Fruit fly (Drosophila melanogaster) whole organism, embryonic: ENCODE measurements around the gene CG12948.

Experiments used
- CG11093 ChIP-seq: fragments of 200-800 bp; sonication (Bioruptor generic); IDR thresholded peaks from 3 replicates; pipeline ENCODE4 v1.3.6; 2022; ENCODE audit warnings: missing biosample characterization, missing genetic modification characterization
- CG11696 ChIP-seq: fragments of 200-800 bp; sonication (Bioruptor generic); IDR thresholded peaks from 2 replicates; pipeline ENCODE4 v1.3.6; 2022; ENCODE audit warnings: missing biosample characterization, missing genetic modification characterization
- CG13624 ChIP-seq: fragments of 200-800 bp; sonication (Bioruptor generic); optimal IDR thresholded peaks from 2 replicates; lab custom pipeline; 2016; ENCODE audit warnings: missing biosample characterization, missing genetic modification characterization
- CG15479 ChIP-seq: fragments of 200-800 bp; sonication (Bioruptor generic); optimal IDR thresholded peaks from 3 replicates; lab custom pipeline; 2019; ENCODE audit warnings: missing biosample characterization, mild to moderate bottlenecking, missing genetic modification characterization, moderate library complexity
- CG15696 ChIP-seq: fragments of 200-800 bp; sonication (Bioruptor generic); optimal IDR thresholded peaks from 2 replicates; lab custom pipeline; 2019; ENCODE audit warnings: missing biosample characterization, mild to moderate bottlenecking, missing genetic modification characterization, moderate library complexity
- CG17829 ChIP-seq: fragments of 200-800 bp; optimal IDR thresholded peaks from 2 replicates; lab custom pipeline; 2019; ENCODE audit warnings: missing biosample characterization, mild to moderate bottlenecking, missing genetic modification characterization, moderate library complexity
- CG2712 ChIP-seq: fragments of 200-800 bp; optimal IDR thresholded peaks from 3 replicates; lab custom pipeline; 2019; ENCODE audit warnings: missing biosample characterization, mild to moderate bottlenecking, missing genetic modification characterization, moderate library complexity
- CG2889 ChIP-seq: fragments of 200-800 bp; sonication (Bioruptor generic); IDR thresholded peaks from 3 replicates; pipeline ENCODE4 v1.3.6; 2022; ENCODE audit warnings: missing biosample characterization, missing genetic modification characterization
- CG30431 ChIP-seq: fragments of 200-800 bp; sonication (Bioruptor generic); optimal IDR thresholded peaks from 2 replicates; lab custom pipeline; 2017; ENCODE audit warnings: missing biosample characterization, missing genetic modification characterization
- CG33213 ChIP-seq: fragments of 200-800 bp; sonication (Bioruptor generic); optimal IDR thresholded peaks from 3 replicates; lab custom pipeline; 2016; ENCODE audit warnings: missing biosample characterization, missing genetic modification characterization
- CG3995 ChIP-seq: fragments of 200-800 bp; sonication (Bioruptor generic); optimal IDR thresholded peaks from 3 replicates; lab custom pipeline; 2016; ENCODE audit warnings: missing biosample characterization, missing genetic modification characterization
- CG6175 ChIP-seq: fragments of 200-800 bp; sonication (Bioruptor generic); IDR thresholded peaks from 3 replicates; pipeline ENCODE4 v1.3.6; 2022; ENCODE audit warnings: missing biosample characterization, missing genetic modification characterization
- CG6254 ChIP-seq: fragments of 200-800 bp; sonication (Bioruptor generic); optimal IDR thresholded peaks from 3 replicates; lab custom pipeline; 2017; ENCODE audit warnings: mild to moderate bottlenecking, missing biosample characterization, missing genetic modification reagents, missing genetic modification characterization
- CG7271 ChIP-seq: fragments of 200-800 bp; sonication (Bioruptor generic); optimal IDR thresholded peaks from 2 replicates; lab custom pipeline; 2018; ENCODE audit warnings: missing biosample characterization, mild to moderate bottlenecking, missing genetic modification characterization, moderate library complexity
- CG7963 ChIP-seq: fragments of 200-800 bp; sonication (Bioruptor generic); IDR thresholded peaks from 3 replicates; pipeline ENCODE4 v1.3.6; 2022; ENCODE audit warnings: missing biosample characterization, missing genetic modification characterization; ENCODE audit not compliant: partially characterized antibody
- CG8944 ChIP-seq: fragments of 200-800 bp; sonication (Bioruptor generic); optimal IDR thresholded peaks from 3 replicates; lab custom pipeline; 2016; ENCODE audit warnings: missing biosample characterization, missing genetic modification characterization
- CTCF ChIP-seq: fragments of 200-800 bp; sonication (Bioruptor generic); optimal IDR thresholded peaks from 2 replicates; lab custom pipeline; 2017; ENCODE audit warnings: missing biosample characterization, mild to moderate bottlenecking, missing genetic modification characterization, moderate library complexity
- CoRest ChIP-seq: fragments of 200-800 bp; sonication (Bioruptor generic); optimal IDR thresholded peaks from 3 replicates; lab custom pipeline; 2018; ENCODE audit warnings: missing biosample characterization, mild to moderate bottlenecking, missing genetic modification characterization, moderate library complexity
- Doc3 ChIP-seq: fragments of 200-800 bp; sonication (Bioruptor generic); IDR thresholded peaks from 3 replicates; pipeline ENCODE4 v1.3.6; 2022; ENCODE audit warnings: missing biosample characterization, missing genetic modification characterization; ENCODE audit not compliant: partially characterized antibody
- HHEX ChIP-seq: fragments of 200-800 bp; sonication (Bioruptor generic); optimal IDR thresholded peaks from 3 replicates; lab custom pipeline; 2017; ENCODE audit warnings: missing biosample characterization, mild to moderate bottlenecking, missing genetic modification characterization, missing genetic modification reagents
- HLH54F ChIP-seq: fragments of 200-800 bp; sonication (Bioruptor generic); optimal IDR thresholded peaks from 3 replicates; lab custom pipeline; 2016; ENCODE audit warnings: missing biosample characterization, missing genetic modification characterization
- HLHmδ ChIP-seq: fragments of 200-800 bp; sonication (Bioruptor generic); optimal IDR thresholded peaks from 2 replicates; lab custom pipeline; 2018; ENCODE audit warnings: missing biosample characterization, mild to moderate bottlenecking, missing genetic modification characterization, moderate library complexity
- Hr78 ChIP-seq, 2 experiments: fragments of 200-800 bp in 1 of 2; fragments of >200 bp in 1 of 2; sonication (Bioruptor generic) in 1 of 2; optimal IDR thresholded peaks; 2 replicates each; lab custom pipeline; 2017 to 2019; ENCODE audit warnings: missing biosample characterization in 2 of 2, missing genetic modification characterization in 2 of 2, mild to moderate bottlenecking in 1 of 2, moderate library complexity in 1 of 2
- NC2β ChIP-seq: fragments of 200-800 bp; sonication (Bioruptor generic); optimal IDR thresholded peaks from 2 replicates; lab custom pipeline; 2016; ENCODE audit warnings: missing biosample characterization, missing genetic modification characterization
- Neu2 ChIP-seq: fragments of 200-800 bp; sonication (Bioruptor generic); optimal IDR thresholded peaks from 3 replicates; lab custom pipeline; 2016; ENCODE audit warnings: missing biosample characterization, missing genetic modification characterization, borderline replicate concordance
- Sin3A ChIP-seq: fragments of >200 bp; optimal IDR thresholded peaks from 2 replicates; lab custom pipeline; 2018
- Tbp ChIP-seq: fragments of >200 bp; optimal IDR thresholded peaks from 2 replicates; lab custom pipeline; 2018; ENCODE audit warnings: missing biosample characterization, missing genetic modification characterization
- Usf ChIP-seq: fragments of 200-800 bp; sonication (Bioruptor generic); optimal IDR thresholded peaks from 2 replicates; lab custom pipeline; 2017; ENCODE audit warnings: missing genotype, missing biosample characterization, missing genetic modification characterization
- amos ChIP-seq: fragments of 200-800 bp; sonication (Bioruptor generic); IDR thresholded peaks from 2 replicates; pipeline ENCODE4 v1.3.6; 2022; ENCODE audit warnings: missing biosample characterization, missing genetic modification characterization; ENCODE audit not compliant: partially characterized antibody
- bab2 ChIP-seq: fragments of 200-800 bp; sonication (Bioruptor generic); optimal IDR thresholded peaks from 2 replicates; lab custom pipeline; 2016; ENCODE audit warnings: missing biosample characterization, missing genetic modification characterization
- crc ChIP-seq: fragments of 200-800 bp; sonication (Bioruptor generic); optimal IDR thresholded peaks from 2 replicates; lab custom pipeline; 2016; ENCODE audit warnings: missing biosample characterization, missing genetic modification characterization
- dati ChIP-seq: fragments of 200-800 bp; sonication (Bioruptor generic); IDR thresholded peaks from 2 replicates; pipeline ENCODE4 v1.3.6; 2022; ENCODE audit warnings: missing biosample characterization, missing genetic modification characterization
- esg ChIP-seq: fragments of 200-800 bp; sonication (Bioruptor generic); conservative IDR thresholded peaks from 2 replicates; pipeline ENCODE4 v1.3.6; 2022; ENCODE audit warnings: missing biosample characterization, missing genetic modification characterization
- fd96Cb ChIP-seq: fragments of 200-800 bp; sonication (Bioruptor generic); optimal IDR thresholded peaks from 2 replicates; lab custom pipeline; 2018; ENCODE audit warnings: missing biosample characterization, mild to moderate bottlenecking, missing genetic modification characterization, moderate library complexity
- gce ChIP-seq: fragments of 200-800 bp; sonication (Bioruptor generic); IDR thresholded peaks from 3 replicates; pipeline ENCODE4 v1.3.6; 2022; ENCODE audit warnings: missing biosample characterization, missing genetic modification characterization
- gsb ChIP-seq: fragments of 200-800 bp; sonication (Bioruptor generic); IDR thresholded peaks from 2 replicates; pipeline ENCODE4 v1.3.6; 2022; ENCODE audit warnings: missing biosample characterization, missing genetic modification characterization
- gsb-n ChIP-seq: fragments of 200-800 bp; sonication (Bioruptor generic); optimal IDR thresholded peaks from 3 replicates; lab custom pipeline; 2018; ENCODE audit warnings: missing biosample characterization, mild to moderate bottlenecking, missing genetic modification characterization
- h ChIP-seq: fragments of >200 bp; optimal IDR thresholded peaks from 2 replicates; lab custom pipeline; 2017
- lab ChIP-seq: fragments of 200-800 bp; sonication (Bioruptor generic); optimal IDR thresholded peaks from 3 replicates; lab custom pipeline; 2017; ENCODE audit warnings: missing biosample characterization, missing genetic modification characterization, mild to moderate bottlenecking, moderate library complexity, missing genetic modification reagents
- lola ChIP-seq, 3 experiments: fragments of >200 bp in 2 of 3; fragments of 200-800 bp in 1 of 3; sonication (Bioruptor generic) in 1 of 3; optimal IDR thresholded peaks; 2 replicates each; lab custom pipeline; 2017 to 2019; ENCODE audit warnings: missing biosample characterization in 3 of 3, missing genetic modification characterization in 3 of 3, mild to moderate bottlenecking in 1 of 3, moderate library complexity in 1 of 3
- lov ChIP-seq, 2 experiments: fragments of 200-800 bp in 1 of 2; fragments of >200 bp in 1 of 2; sonication (Bioruptor generic) in 1 of 2; IDR thresholded peaks in 1 of 2; optimal IDR thresholded peaks in 1 of 2; 2 replicates in 1 of 2; 3 replicates in 1 of 2; pipeline versions ENCODE4 v1.3.6 to Lab custom; 2017 to 2022; ENCODE audit warnings: missing biosample characterization in 1 of 2, missing genetic modification characterization in 1 of 2
- mirr ChIP-seq: fragments of 200-800 bp; sonication (Bioruptor generic); optimal IDR thresholded peaks from 3 replicates; lab custom pipeline; 2018; ENCODE audit warnings: missing biosample characterization, mild to moderate bottlenecking, missing genetic modification characterization
- nerfin-1 ChIP-seq: fragments of 200-800 bp; sonication (Bioruptor generic); optimal IDR thresholded peaks from 3 replicates; lab custom pipeline; 2019; ENCODE audit warnings: missing biosample characterization, mild to moderate bottlenecking, missing genetic modification characterization, moderate library complexity
- pita ChIP-seq: fragments of 200-800 bp; sonication (Bioruptor generic); optimal IDR thresholded peaks from 2 replicates; lab custom pipeline; 2017; ENCODE audit warnings: missing biosample characterization, mild to moderate bottlenecking, missing genetic modification characterization
- slbo ChIP-seq: fragments of 200-800 bp; sonication (Bioruptor generic); IDR thresholded peaks from 2 replicates; pipeline ENCODE4 v1.3.6; 2022; ENCODE audit warnings: missing biosample characterization, missing genetic modification characterization
- sqz ChIP-seq: fragments of 200-800 bp; sonication (Bioruptor generic); optimal IDR thresholded peaks from 3 replicates; lab custom pipeline; 2018; ENCODE audit warnings: missing biosample characterization, mild to moderate bottlenecking, missing genetic modification characterization
- trem ChIP-seq: fragments of 200-800 bp; optimal IDR thresholded peaks from 3 replicates; lab custom pipeline; 2019; ENCODE audit warnings: missing biosample characterization, mild to moderate bottlenecking, missing genetic modification characterization, moderate library complexity
- tx ChIP-seq: fragments of 200-800 bp; sonication (Bioruptor generic); optimal IDR thresholded peaks from 2 replicates; lab custom pipeline; 2016; ENCODE audit warnings: missing biosample characterization, missing genetic modification characterization
- usp ChIP-seq: fragments of >200 bp; optimal IDR thresholded peaks from 2 replicates; lab custom pipeline; 2017; ENCODE audit warnings: missing biosample characterization, missing genetic modification characterization
- wdn ChIP-seq: fragments of 200-800 bp; sonication (Bioruptor generic); IDR thresholded peaks from 2 replicates; pipeline ENCODE4 v1.3.6; 2022; ENCODE audit warnings: missing biosample characterization, missing genetic modification characterization
- zen2 ChIP-seq: fragments of 200-800 bp; sonication (Bioruptor generic); IDR thresholded peaks from 3 replicates; pipeline ENCODE4 v1.3.6; 2022; ENCODE audit warnings: missing biosample characterization, missing genetic modification characterization; ENCODE audit not compliant: partially characterized antibody

The CG12948 gene

DNA sequence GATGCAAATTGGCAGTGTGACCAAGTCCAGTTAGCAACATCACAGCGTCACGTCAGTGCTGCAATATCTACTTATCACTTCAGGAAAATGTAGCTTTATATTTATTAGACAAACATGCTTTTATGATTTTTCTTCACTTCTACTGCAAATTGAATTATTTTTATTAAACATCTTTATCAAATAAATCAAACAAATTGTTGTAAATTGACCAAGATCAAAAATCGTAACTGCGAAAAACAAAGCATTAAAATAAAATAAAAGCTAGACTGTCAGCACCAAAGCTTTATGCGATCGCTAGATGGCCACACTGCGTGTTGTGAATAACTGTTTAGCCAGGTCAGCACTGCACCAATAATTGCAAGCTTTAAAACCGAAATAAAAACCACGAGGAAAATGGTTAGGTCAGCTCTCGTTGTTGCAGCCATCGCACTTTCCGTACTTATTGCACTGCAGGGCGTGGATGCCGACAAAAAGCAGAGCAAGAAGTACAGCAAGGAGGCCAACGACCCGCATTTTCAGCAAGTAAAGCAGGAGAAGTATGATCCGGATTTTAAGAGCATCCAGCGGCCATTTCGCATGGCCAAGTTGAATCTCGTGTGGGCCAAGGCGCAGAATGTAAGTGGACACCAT is 43.7 kb upstream of the CG12948 start, which contains the start of the genes CG12945 and CG8507 (continued):
- TF ChIP-seq gce (GFP tag; lab: Robert Waterston, UW) (no peak), CoRest (tag; lab: Kevin White, UChicago) (peak; percentile 76), gsb-n (tag; lab: Kevin White, UChicago) (no peak), Sin3A (lab: Kevin White, UChicago) (peak; percentile 85), CG7271 (tag; lab: Kevin White, UChicago) (no peak), zen2 (no peak), CG30431 (no peak), lab (GFP tag; lab: Kevin White, UChicago) (no peak), fd96Cb (tag; lab: Kevin White, UChicago) (no peak), pita (no peak), bab2 (no peak), CG15479 (peak; percentile 8), amos (GFP tag; lab: Robert Waterston, UW) (no peak), usp (GFP tag; lab: Kevin White, UChicago) (no peak), tx (no peak), slbo (GFP tag; lab: Robert Waterston, UW) (peak; percentile 47; the same call in 1 of the 2 replicates), lov (optimal IDR thresholded peaks at IDR 0.05; lab: Kevin White, UChicago) (no peak), lov (GFP tag; IDR thresholded peaks at IDR 0.05; lab: Robert Waterston, UW) (no peak), trem (tag; lab: Kevin White, UChicago) (peak; percentile 34), CG17829 (tag; lab: Kevin White, UChicago) (peak; percentile 54), Neu2 (GFP tag; lab: Kevin White, UChicago) (no peak), gsb (GFP tag; lab: Robert Waterston, UW) (no peak), esg (GFP tag; lab: Robert Waterston, UW) (no peak; the same call in 1 of the 2 replicates), CTCF (no peak), CG2889 (no peak), Hr78 (GFP tag; optimal IDR thresholded peaks at IDR 0.05; lab: Kevin White, UChicago) (no peak), CG13624 (GFP tag; lab: Kevin White, UChicago) (peak; percentile 42), Tbp (GFP tag; lab: Kevin White, UChicago) (no peak), CG11093 (GFP tag; lab: Robert Waterston, UW) (no peak), CG2712 (peak; percentile 47), CG33213 (GFP tag; lab: Kevin White, UChicago) (no peak), lola (GFP tag; optimal IDR thresholded peaks at IDR 0.05; lab: Kevin White, UChicago) (peak in 1 of 3 experiments; percentile 54), h (lab: Kevin White, UChicago) (no peak), dati (GFP tag; lab: Robert Waterston, UW) (no peak), Usf (GFP tag; lab: Kevin White, UChicago) (no peak), wdn (no peak), HLHmδ (GFP tag; lab: Kevin White, UChicago) (no peak), CG8944 (GFP tag; lab: Kevin White, UChicago) (no peak), mirr (GFP tag; lab: Kevin White, UChicago) (no peak), HLH54F (peak; percentile 33), sqz (no peak), CG6254 (no peak), CG6175 (GFP tag; lab: Robert Waterston, UW) (no peak), CG15696 (tag; lab: Kevin White, UChicago) (peak; percentile 48), CG7963 (GFP tag; lab: Robert Waterston, UW) (no peak), HHEX (GFP tag; lab: Kevin White, UChicago) (no peak), CG3995 (GFP tag; lab: Kevin White, UChicago) (peak; percentile 88), NC2β (no peak), crc (GFP tag; lab: Kevin White, UChicago) (no peak), nerfin-1 (tag; lab: Kevin White, UChicago) (no peak), CG11696 (no peak), Doc3 (no peak)
